Worm (Caenorhabditis elegans) whole organism, L1 larva: Measurements from ENCODE around the gene W02B12.13.

Experiments
- C04F5.9 ChIP-seq: sonication (generic microtip); optimal IDR thresholded peaks from 2 replicates; lab custom pipeline; 2016; ENCODE audit warnings: missing genetic modification characterization, missing compliant biosample characterization
- C16A3.4 ChIP-seq: fragments of 150-350 bp; optimal IDR thresholded peaks from 2 replicates; lab custom pipeline; 2014; ENCODE audit warnings: missing biosample characterization, missing genetic modification characterization
- F16B12.6 ChIP-seq: fragments of 150-350 bp; optimal IDR thresholded peaks from 2 replicates; lab custom pipeline; 2014; ENCODE audit warnings: missing biosample characterization, missing genetic modification characterization
- aha-1 ChIP-seq: fragments of 150-350 bp; optimal IDR thresholded peaks from 2 replicates; lab custom pipeline; 2014; ENCODE audit warnings: missing biosample characterization, missing genetic modification characterization
- alr-1 ChIP-seq: fragments of 200-800 bp; sonication (Bioruptor generic); optimal IDR thresholded peaks from 2 replicates; lab custom pipeline; 2018; ENCODE audit warnings: borderline replicate concordance, mild to moderate bottlenecking, missing genetic modification characterization, missing compliant biosample characterization
- ceh-63 ChIP-seq: fragments of 200-800 bp; sonication (Bioruptor generic); optimal IDR thresholded peaks from 2 replicates; lab custom pipeline; 2018; ENCODE audit warnings: mild to moderate bottlenecking, missing genetic modification characterization, missing compliant biosample characterization
- ceh-82 ChIP-seq, 3 experiments: fragments of 150-350 bp in 1 of 3; sonication (generic microtip) in 2 of 3; optimal IDR thresholded peaks; 2 replicates each; lab custom pipeline; 2014 to 2017; ENCODE audit warnings: missing biosample characterization in 3 of 3, missing genetic modification characterization in 3 of 3
- ceh-90 ChIP-seq: sonication (generic microtip); optimal IDR thresholded peaks from 2 replicates; lab custom pipeline; 2016; ENCODE audit warnings: missing genetic modification characterization, missing compliant biosample characterization
- dsc-1 ChIP-seq: sonication (generic microtip); optimal IDR thresholded peaks from 2 replicates; lab custom pipeline; 2016; ENCODE audit warnings: mild to moderate bottlenecking, missing genetic modification characterization, missing compliant biosample characterization
- efl-1 ChIP-seq, 4 experiments: fragments of 150-350 bp; optimal IDR thresholded peaks in 3 of 4; peaks in 1 of 4; 1 replicate in 1 of 4; 2 replicates in 3 of 4; lab custom pipeline; 2014; ENCODE audit warnings: missing biosample characterization in 2 of 4, missing genetic modification characterization in 2 of 4, missing genetic modification reagents in 2 of 4
- efl-3 ChIP-seq: fragments of 200-800 bp; sonication (Bioruptor generic); optimal IDR thresholded peaks from 2 replicates; lab custom pipeline; 2018; ENCODE audit warnings: mild to moderate bottlenecking, missing genetic modification characterization, missing compliant biosample characterization
- egl-13 ChIP-seq: sonication (generic microtip); optimal IDR thresholded peaks from 2 replicates; lab custom pipeline; 2016; ENCODE audit warnings: missing genotype, missing genetic modification reagents, missing genetic modification characterization, missing compliant biosample characterization
- egl-27 ChIP-seq, 2 experiments: fragments of 150-350 bp in 1 of 2; sonication (generic microtip); optimal IDR thresholded peaks; 3 replicates each; lab custom pipeline; 2017 to 2018; ENCODE audit warnings: missing biosample characterization in 2 of 2, missing genetic modification characterization in 2 of 2, missing genetic modification reagents in 2 of 2
- elt-2 ChIP-seq: sonication (generic microtip); optimal IDR thresholded peaks from 2 replicates; lab custom pipeline; 2016; ENCODE audit warnings: missing genetic modification characterization, mild to moderate bottlenecking, inconsistent platforms, missing compliant biosample characterization, missing genetic modification reagents
- elt-3 ChIP-seq, 6 experiments: fragments of 150-350 bp in 1 of 6; sonication (generic microtip); optimal IDR thresholded peaks; 2 replicates each; lab custom pipeline; 2017 to 2018; ENCODE audit warnings: missing biosample characterization in 6 of 6, missing genetic modification characterization in 6 of 6, inconsistent platforms in 1 of 6
- ets-5 ChIP-seq: fragments of 200-800 bp; sonication (Bioruptor generic); IDR thresholded peaks from 2 replicates; pipeline ENCODE4 v1.3.6; 2022; ENCODE audit warnings: missing genetic modification characterization, missing compliant biosample characterization
- fkh-10 ChIP-seq: sonication (generic microtip); optimal IDR thresholded peaks from 2 replicates; lab custom pipeline; 2017; ENCODE audit warnings: missing biosample characterization, missing genetic modification reagents, missing genetic modification characterization
- hlh-4 ChIP-seq: sonication (generic microtip); optimal IDR thresholded peaks from 2 replicates; lab custom pipeline; 2016; ENCODE audit warnings: mild to moderate bottlenecking, missing genetic modification characterization, missing compliant biosample characterization
- irx-1 ChIP-seq: sonication (generic microtip); optimal IDR thresholded peaks from 2 replicates; lab custom pipeline; 2016; ENCODE audit warnings: missing genetic modification characterization, missing compliant biosample characterization
- isw-1 ChIP-seq: fragments of 200-800 bp; sonication (Bioruptor generic); IDR thresholded peaks from 2 replicates; pipeline ENCODE4 v1.3.6; 2022; ENCODE audit warnings: missing genetic modification characterization, missing compliant biosample characterization
- lin-39 ChIP-seq: fragments of 150-350 bp; optimal IDR thresholded peaks from 2 replicates; lab custom pipeline; 2014; ENCODE audit warnings: missing biosample characterization, missing genetic modification reagents, missing genetic modification characterization
- lir-3 ChIP-seq: sonication (generic microtip); optimal IDR thresholded peaks from 2 replicates; lab custom pipeline; 2016; ENCODE audit warnings: mild to moderate bottlenecking, missing genetic modification characterization, moderate library complexity, missing compliant biosample characterization; ENCODE audit not compliant: poor library complexity
- mdl-1 ChIP-seq, 2 experiments: fragments of 150-350 bp; optimal IDR thresholded peaks; 2 replicates each; lab custom pipeline; 2014 to 2017; ENCODE audit warnings: missing biosample characterization in 2 of 2, missing genetic modification characterization in 2 of 2, inconsistent platforms in 1 of 2
- nhr-11 ChIP-seq: fragments of 150-350 bp; optimal IDR thresholded peaks from 2 replicates; lab custom pipeline; 2014; ENCODE audit warnings: missing biosample characterization, missing genetic modification characterization
- nhr-237 ChIP-seq: fragments of 150-350 bp; optimal IDR thresholded peaks from 2 replicates; lab custom pipeline; 2014; ENCODE audit warnings: missing biosample characterization, missing genetic modification characterization
- nhr-71 ChIP-seq: sonication (generic microtip); optimal IDR thresholded peaks from 2 replicates; lab custom pipeline; 2016; ENCODE audit warnings: mild to moderate bottlenecking, missing genetic modification characterization, moderate library complexity, missing compliant biosample characterization
- nhr-77 ChIP-seq: fragments of 150-350 bp; optimal IDR thresholded peaks from 2 replicates; lab custom pipeline; 2014; ENCODE audit warnings: missing biosample characterization, missing genetic modification characterization
- nhr-84 ChIP-seq: sonication (generic microtip); optimal IDR thresholded peaks from 2 replicates; lab custom pipeline; 2017; ENCODE audit warnings: missing biosample characterization, missing genetic modification characterization
- nhr-85 ChIP-seq: sonication (generic microtip); peaks from one replicate; lab custom pipeline; 2016; ENCODE audit warnings: missing genetic modification characterization, inconsistent platforms, missing compliant biosample characterization
- pqm-1 ChIP-seq: sonication (generic microtip); optimal IDR thresholded peaks from 3 replicates; lab custom pipeline; 2017; ENCODE audit warnings: missing biosample characterization, missing genetic modification characterization
- skn-1 ChIP-seq: fragments of 150-350 bp; optimal IDR thresholded peaks from 2 replicates; lab custom pipeline; 2014; ENCODE audit warnings: missing biosample characterization, missing genetic modification characterization
- sox-4 ChIP-seq: sonication (generic microtip); optimal IDR thresholded peaks from 2 replicates; lab custom pipeline; 2016; ENCODE audit warnings: missing genetic modification characterization, missing compliant biosample characterization
- swsn-7 ChIP-seq: sonication (generic microtip); optimal IDR thresholded peaks from 2 replicates; lab custom pipeline; 2016; ENCODE audit warnings: missing genetic modification characterization, missing compliant biosample characterization
- unc-30 ChIP-seq: sonication (generic microtip); optimal IDR thresholded peaks from 2 replicates; lab custom pipeline; 2017; ENCODE audit warnings: missing biosample characterization, missing genetic modification characterization
- vab-15 ChIP-seq: sonication (generic microtip); optimal IDR thresholded peaks from 2 replicates; lab custom pipeline; 2017; ENCODE audit warnings: missing genotype, mild to moderate bottlenecking, missing genetic modification characterization, missing compliant biosample characterization
- ztf-11 ChIP-seq, 2 experiments: sonication (generic microtip); optimal IDR thresholded peaks; 2 replicates each; lab custom pipeline; 2016 to 2017; ENCODE audit warnings: missing genetic modification characterization in 2 of 2, missing biosample characterization in 1 of 2, missing compliant biosample characterization in 1 of 2

W02B12.13 gene

ce11 chrII:11443862-11444261 is 1.2 kb upstream of the W02B12.13 start, which contains the start of gene adbp-1:
TSS of gene adbp-1 (plus strand) at chrII:11444162.
- no peak for TF ChIP-seq efl-3 (GFP tag; lab: Kevin White, UChicago)
- TF ChIP-seq C04F5.9 (tag; lab: Kevin White, UChicago): no peak
- no peak for TF ChIP-seq alr-1 (tag; lab: Kevin White, UChicago)
- TF ChIP-seq nhr-71 (tag; lab: Kevin White, UChicago): no peak
- TF ChIP-seq egl-27 (tag; optimal IDR thresholded peaks at IDR 0.05; lab: Kevin White, UChicago): no peak
- no peak for TF ChIP-seq lin-39 (tag; lab: Kevin White, UChicago)
- no peak for TF ChIP-seq F16B12.6 (tag; lab: Kevin White, UChicago)
- TF ChIP-seq unc-30 (tag; lab: Kevin White, UChicago): no peak
- TF ChIP-seq efl-1 (optimal IDR thresholded peaks at IDR 0.05; lab: Kevin White, UChicago): no peak
- TF ChIP-seq efl-1 (GFP tag; optimal IDR thresholded peaks at IDR 0.05 in 1 of 2; lab: Kevin White, UChicago): no peak
- no peak for TF ChIP-seq ztf-11 (tag; optimal IDR thresholded peaks at IDR 0.05; lab: Kevin White, UChicago)
- no peak for TF ChIP-seq irx-1 (tag; lab: Kevin White, UChicago)
- TF ChIP-seq hlh-4: no peak
- no peak for TF ChIP-seq elt-2 (tag; lab: Kevin White, UChicago)
- TF ChIP-seq C16A3.4 (tag; lab: Kevin White, UChicago): no peak
- TF ChIP-seq, all 84 proteins: peak for 0

DNA sequence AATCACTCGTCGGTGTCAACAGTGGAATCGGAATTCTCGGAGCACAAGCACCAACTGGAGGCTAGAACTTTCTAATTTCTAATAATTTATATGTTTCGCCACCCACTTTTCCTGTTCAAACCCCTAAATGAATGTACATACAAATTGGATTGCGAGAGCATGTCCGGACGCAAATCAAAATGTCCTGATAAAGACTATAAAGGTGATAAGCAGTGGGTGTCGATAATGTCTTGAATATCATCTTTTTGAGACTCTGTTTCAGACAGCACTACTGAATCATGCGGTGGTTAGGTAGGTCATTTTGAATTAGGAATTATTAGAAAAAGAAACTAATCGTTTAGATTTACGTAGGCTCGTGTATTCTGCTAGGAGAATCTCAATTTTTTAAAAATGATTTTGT is 3.7 kb downstream of the W02B12.13 start, which contains the start of gene W02B12.1:
Gene W02B12.1, plus strand, starts transcription at position 269 of the 400 bp plus-strand sequence.
- TF ChIP-seq ceh-82 (tag; optimal IDR thresholded peaks at IDR 0.05; lab: Kevin White, UChicago) (no peak), skn-1 (tag; lab: Kevin White, UChicago) (no peak), elt-2 (tag; lab: Kevin White, UChicago) (peak; percentile 57)

- no peak for TF ChIP-seq efl-1 (optimal IDR thresholded peaks at IDR 0.05; lab: Kevin White, UChicago)
- TF ChIP-seq efl-1 (GFP tag; optimal IDR thresholded peaks at IDR 0.05 in 1 of 2; lab: Kevin White, UChicago): peak in 1 of 2 experiments; percentile 26
- no peak for TF ChIP-seq vab-15 (tag; lab: Kevin White, UChicago)
Measured at ce11 chrII:11450882-11451281, 5.8 kb downstream of the W02B12.13 start.

DNA sequence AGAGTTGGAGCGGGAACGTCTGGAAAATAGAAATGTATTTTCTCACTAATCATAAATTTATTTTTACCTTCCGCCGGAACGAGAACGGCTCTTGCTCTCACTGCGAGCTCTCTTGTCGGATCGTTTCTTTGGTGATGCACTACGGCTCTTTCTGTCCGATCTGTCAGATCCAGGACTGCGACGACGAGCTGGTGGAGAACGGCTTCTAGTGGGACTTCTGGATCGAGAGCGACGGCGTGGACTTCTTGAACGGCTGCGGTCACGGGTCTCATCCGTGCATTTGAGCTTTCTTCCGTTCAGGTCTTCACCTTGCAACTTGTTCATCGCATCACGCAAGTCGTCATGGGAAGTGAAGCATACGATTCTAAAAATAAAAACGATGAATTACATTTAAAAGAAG is 6.7 kb downstream of the W02B12.13 start:
- TF ChIP-seq nhr-237 (tag; lab: Kevin White, UChicago) (no peak), ets-5 (GFP tag; lab: Robert Waterston, UW) (no peak), ztf-11 (tag; optimal IDR thresholded peaks at IDR 0.05; lab: Kevin White, UChicago) (no peak), ceh-90 (tag; lab: Kevin White, UChicago) (no peak), nhr-77 (tag; lab: Kevin White, UChicago) (no peak), nhr-11 (no peak), nhr-85 (tag; lab: Kevin White, UChicago) (no peak), mdl-1 (tag; optimal IDR thresholded peaks at IDR 0.05; lab: Kevin White, UChicago) (no peak), sox-4 (no peak), ceh-63 (no peak), dsc-1 (tag; lab: Kevin White, UChicago) (no peak), isw-1 (GFP tag; lab: Robert Waterston, UW) (no peak), nhr-84 (tag; lab: Kevin White, UChicago) (no peak), pqm-1 (tag; lab: Kevin White, UChicago) (no peak)

DNA sequence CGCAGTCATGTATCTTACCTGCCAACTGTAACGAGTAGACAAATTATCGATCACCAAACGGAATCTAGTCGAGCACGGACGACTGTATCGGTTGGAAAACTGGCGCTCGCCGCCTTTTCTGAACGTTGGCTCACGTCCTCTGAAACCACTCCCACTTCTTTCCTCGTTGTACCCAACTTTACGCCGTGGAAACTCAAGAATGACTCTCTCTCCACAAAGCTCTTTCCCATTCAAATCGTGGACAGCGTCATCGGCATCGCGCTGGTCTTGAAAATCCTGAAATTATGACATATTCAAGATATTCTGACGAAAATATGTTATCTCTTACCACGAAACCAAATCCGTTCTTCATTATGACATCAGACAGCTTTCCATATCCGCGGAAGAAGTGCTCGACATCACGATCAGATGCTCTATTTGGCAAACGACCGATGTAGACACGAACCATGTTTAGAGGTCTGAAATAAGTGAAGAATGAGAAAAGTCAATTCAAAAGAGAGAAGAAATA is 7.5 kb downstream of the W02B12.13 start, which contains the start of gene rsp-2:
Gene rsp-2, minus strand, starts transcription at position 458 of the 508 bp plus-strand sequence.
- TF ChIP-seq swsn-7 (tag; lab: Kevin White, UChicago) (no peak), ets-5 (GFP tag; lab: Robert Waterston, UW) (no peak), aha-1 (tag; lab: Kevin White, UChicago) (no peak), skn-1 (tag; lab: Kevin White, UChicago) (no peak), lir-3 (tag; lab: Kevin White, UChicago) (no peak), fkh-10 (GFP tag; lab: Kevin White, UChicago) (no peak), egl-13 (tag; lab: Kevin White, UChicago) (no peak), nhr-85 (tag; lab: Kevin White, UChicago) (no peak), elt-3 (tag; optimal IDR thresholded peaks at IDR 0.05; lab: Kevin White, UChicago) (no peak)
